Fruit fly (Drosophila melanogaster) S2 (cell line): Measurements from ENCODE around the gene Fer3.

Experiments
- CG8478 ChIP-seq: fragments of >200 bp; optimal IDR thresholded peaks from 2 replicates; lab custom pipeline; 2018
- CTCF ChIP-seq, 2 experiments: fragments of >200 bp; optimal IDR thresholded peaks; 2 replicates each; lab custom pipeline; 2018

DNA sequence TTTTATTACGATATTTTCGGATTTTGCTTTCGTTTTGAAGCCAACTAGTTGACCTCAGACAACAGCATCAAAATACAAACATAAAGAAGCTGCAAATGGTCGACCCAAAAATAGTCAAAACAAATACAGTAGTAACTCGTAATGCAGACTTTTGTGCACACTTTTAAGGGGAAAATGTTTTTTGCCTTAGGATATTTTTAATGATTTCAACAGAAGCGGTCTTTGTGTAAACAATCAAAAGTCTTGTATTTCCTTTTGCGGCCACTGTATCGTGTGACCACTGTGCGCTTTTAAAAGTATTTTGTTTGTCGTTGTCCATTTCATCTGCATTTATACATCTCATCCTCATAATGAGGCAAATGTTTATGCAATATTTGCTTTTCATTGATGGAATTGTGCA lies 44.7 kb downstream of the Fer3 start:
- no peak for TF ChIP-seq CTCF (optimal IDR thresholded peaks at IDR 0.05; lab: Kevin White, UChicago)
- no peak for TF ChIP-seq CG8478 (lab: Kevin White, UChicago)
